Worm (Caenorhabditis elegans) whole organism, L4 larva: ENCODE results near the gene fbxa-75.

Source experiments
- R02D3.7 ChIP-seq: fragments of 150-350 bp; sonication (generic microtip); optimal IDR thresholded peaks from 3 replicates; lab custom pipeline; 2014; ENCODE audit warnings: missing biosample characterization, missing genetic modification characterization
- T26A8.4 ChIP-seq: fragments of 200-800 bp; sonication (Bioruptor generic); IDR thresholded peaks from 2 replicates; pipeline ENCODE4 v1.3.6; 2022; ENCODE audit warnings: missing genetic modification characterization, missing compliant biosample characterization
- Y105C5A.15 ChIP-seq: fragments of 200-800 bp; sonication (Bioruptor generic); IDR thresholded peaks from 2 replicates; pipeline ENCODE4 v1.3.6; 2022; ENCODE audit warnings: missing genetic modification characterization, missing compliant biosample characterization
- Y48G9A.11 ChIP-seq: fragments of 200-800 bp; sonication (Bioruptor generic); IDR thresholded peaks from 2 replicates; pipeline ENCODE4 v1.3.6; 2022; ENCODE audit warnings: missing genetic modification reagents, missing genetic modification characterization, missing compliant biosample characterization
- Y5F2A.4 ChIP-seq: fragments of 200-800 bp; sonication (Bioruptor generic); optimal IDR thresholded peaks from 2 replicates; lab custom pipeline; 2018; ENCODE audit warnings: mild to moderate bottlenecking, missing genetic modification characterization, missing compliant biosample characterization
- ZK337.2 ChIP-seq: fragments of 200-800 bp; sonication (Bioruptor generic); IDR thresholded peaks from 2 replicates; pipeline ENCODE4 v1.3.6; 2022; ENCODE audit warnings: missing genetic modification reagents, missing genetic modification characterization, missing compliant biosample characterization
- ZK546.5 ChIP-seq, 2 experiments: sonication (generic microtip); optimal IDR thresholded peaks; 2 replicates each; lab custom pipeline; 2017; ENCODE audit warnings: missing biosample characterization in 2 of 2, missing genetic modification characterization in 2 of 2
- aha-1 ChIP-seq: fragments of 150-350 bp; peaks from one replicate; lab custom pipeline; 2014; ENCODE audit warnings: missing biosample characterization, missing genetic modification characterization
- aly-2 ChIP-seq: sonication (generic microtip); optimal IDR thresholded peaks from 2 replicates; lab custom pipeline; 2018; ENCODE audit warnings: missing biosample characterization, missing genetic modification characterization
- ama-1 ChIP-seq: fragments of 150-350 bp; optimal IDR thresholded peaks from 2 replicates; lab custom pipeline; 2014; ENCODE audit warnings: inconsistent platforms, mixed read lengths
- arid-1 ChIP-seq: fragments of 200-800 bp; sonication (Bioruptor generic); conservative IDR thresholded peaks from 2 replicates; pipeline ENCODE4 v1.3.6; 2022; ENCODE audit warnings: missing genetic modification reagents, missing genetic modification characterization, missing compliant biosample characterization
- ceh-20 ChIP-seq: fragments of 200-800 bp; sonication (Bioruptor generic); IDR thresholded peaks from 2 replicates; pipeline ENCODE4 v1.3.6; 2022; ENCODE audit warnings: missing genetic modification reagents, missing genetic modification characterization, missing compliant biosample characterization
- ceh-28 ChIP-seq: fragments of 150-350 bp; optimal IDR thresholded peaks from 2 replicates; lab custom pipeline; 2014; ENCODE audit warnings: missing biosample characterization, missing genetic modification reagents, missing genetic modification characterization
- ces-1 ChIP-seq: fragments of 150-350 bp; sonication (generic microtip); optimal IDR thresholded peaks from 4 replicates; lab custom pipeline; 2014; ENCODE audit warnings: missing biosample characterization, missing genetic modification reagents, missing genetic modification characterization
- daf-12 ChIP-seq: fragments of 150-350 bp; optimal IDR thresholded peaks from 2 replicates; lab custom pipeline; 2014; ENCODE audit warnings: missing biosample characterization, missing genetic modification reagents, missing genetic modification characterization
- daf-16 ChIP-seq, 3 experiments: sonication (generic microtip); optimal IDR thresholded peaks; 2 replicates each; lab custom pipeline; 2016 to 2017; ENCODE audit warnings: missing genetic modification characterization in 3 of 3, missing genetic modification reagents in 3 of 3, mild to moderate bottlenecking in 2 of 3, missing compliant biosample characterization in 2 of 3, missing biosample characterization in 1 of 3, moderate library complexity in 1 of 3
- daf-8 ChIP-seq: fragments of 200-800 bp; sonication (Bioruptor generic); IDR thresholded peaks from 2 replicates; pipeline ENCODE4 v1.3.6; 2022; ENCODE audit warnings: missing genetic modification characterization, missing compliant biosample characterization
- dmd-6 ChIP-seq: fragments of 200-800 bp; sonication (Bioruptor generic); IDR thresholded peaks from 2 replicates; pipeline ENCODE4 v1.3.6; 2022; ENCODE audit warnings: missing genetic modification reagents, missing genetic modification characterization, missing compliant biosample characterization
- dmd-9 ChIP-seq: fragments of 200-800 bp; sonication (Bioruptor generic); IDR thresholded peaks from 2 replicates; pipeline ENCODE4 v1.3.6; 2022; ENCODE audit warnings: missing genetic modification reagents, missing genetic modification characterization, missing compliant biosample characterization
- dve-1 ChIP-seq: sonication (generic microtip); optimal IDR thresholded peaks from 2 replicates; lab custom pipeline; 2017; ENCODE audit warnings: antibody characterized with exemption, mild to moderate bottlenecking, missing genetic modification characterization, missing compliant biosample characterization; ENCODE audit not compliant: insufficient read depth
- egl-43 ChIP-seq: fragments of 200-800 bp; sonication (Bioruptor generic); IDR thresholded peaks from 2 replicates; pipeline ENCODE4 v1.3.6; 2022; ENCODE audit warnings: missing genetic modification reagents, missing genetic modification characterization, missing compliant biosample characterization
- fkh-10 ChIP-seq: fragments of 150-350 bp; optimal IDR thresholded peaks from 2 replicates; lab custom pipeline; 2014; ENCODE audit warnings: missing biosample characterization, missing genetic modification reagents, missing genetic modification characterization
- hif-1 ChIP-seq, 2 experiments: sonication (generic microtip); optimal IDR thresholded peaks; 2 replicates each; lab custom pipeline; 2016 to 2017; ENCODE audit warnings: missing compliant biosample characterization in 2 of 2, missing genetic modification characterization in 2 of 2, missing genetic modification reagents in 2 of 2, missing genotype in 2 of 2, mild to moderate bottlenecking in 1 of 2
- hlh-11 ChIP-seq: fragments of 200-800 bp; sonication (Bioruptor generic); optimal IDR thresholded peaks from 2 replicates; lab custom pipeline; 2018; ENCODE audit warnings: mild to moderate bottlenecking, missing genetic modification characterization, missing compliant biosample characterization
- jun-1 ChIP-seq: fragments of 150-350 bp; optimal IDR thresholded peaks from 2 replicates; lab custom pipeline; 2014; ENCODE audit warnings: missing biosample characterization, missing genetic modification reagents, missing genetic modification characterization
- lin-1 ChIP-seq: fragments of 200-800 bp; sonication (Bioruptor generic); IDR thresholded peaks from 2 replicates; pipeline ENCODE4 v1.3.6; 2022; ENCODE audit warnings: missing genetic modification reagents, missing genetic modification characterization, missing compliant biosample characterization
- lin-13 ChIP-seq: fragments of 150-350 bp; optimal IDR thresholded peaks from 2 replicates; lab custom pipeline; 2014; ENCODE audit warnings: missing biosample characterization, missing genetic modification reagents, missing genetic modification characterization
- lin-38 ChIP-seq: fragments of 200-800 bp; sonication (Bioruptor generic); IDR thresholded peaks from 2 replicates; pipeline ENCODE4 v1.3.6; 2022; ENCODE audit warnings: missing genetic modification reagents, missing genetic modification characterization, missing compliant biosample characterization
- lsy-2 ChIP-seq, 2 experiments: fragments of 150-350 bp in 1 of 2; sonication (generic microtip) in 1 of 2; optimal IDR thresholded peaks; 2 replicates each; lab custom pipeline; 2014 to 2017; ENCODE audit warnings: missing biosample characterization in 2 of 2, missing genetic modification characterization in 2 of 2
- nhr-10 ChIP-seq: fragments of 150-350 bp; optimal IDR thresholded peaks from 2 replicates; lab custom pipeline; 2014; ENCODE audit warnings: missing biosample characterization, missing genetic modification characterization
- nhr-237 ChIP-seq: sonication (generic microtip); optimal IDR thresholded peaks from 2 replicates; lab custom pipeline; 2017; ENCODE audit warnings: missing biosample characterization, missing genetic modification characterization
- nhr-28 ChIP-seq: fragments of 150-350 bp; optimal IDR thresholded peaks from 2 replicates; lab custom pipeline; 2014; ENCODE audit warnings: missing biosample characterization, missing genetic modification characterization
- nhr-77 ChIP-seq: fragments of 150-350 bp; optimal IDR thresholded peaks from 2 replicates; lab custom pipeline; 2014; ENCODE audit warnings: missing biosample characterization, missing genetic modification characterization
- pha-4 ChIP-seq, 2 experiments: fragments of 150-350 bp in 1 of 2; fragments of 200-800 bp in 1 of 2; sonication (Bioruptor generic) in 1 of 2; IDR thresholded peaks in 1 of 2; optimal IDR thresholded peaks in 1 of 2; 2 replicates each; pipeline versions ENCODE4 v1.3.6 to Lab custom; 2014 to 2022; ENCODE audit warnings: missing genetic modification characterization in 2 of 2, missing genetic modification reagents in 2 of 2, missing biosample characterization in 1 of 2, missing compliant biosample characterization in 1 of 2
- pqm-1 ChIP-seq: sonication (generic microtip); optimal IDR thresholded peaks from 2 replicates; lab custom pipeline; 2017; ENCODE audit warnings: missing biosample characterization, missing genetic modification characterization
- saeg-2 ChIP-seq: fragments of 200-800 bp; sonication (Bioruptor generic); IDR thresholded peaks from 2 replicates; pipeline ENCODE4 v1.3.6; 2022; ENCODE audit warnings: missing genetic modification reagents, missing genetic modification characterization, missing compliant biosample characterization
- set-16 ChIP-seq: fragments of 200-800 bp; sonication (Bioruptor generic); IDR thresholded peaks from 2 replicates; pipeline ENCODE4 v1.3.6; 2022; ENCODE audit warnings: missing genetic modification reagents, missing genetic modification characterization, missing compliant biosample characterization
- unc-62 ChIP-seq, 3 experiments: fragments of 150-350 bp in 1 of 3; sonication (generic microtip); optimal IDR thresholded peaks in 2 of 3; peaks in 1 of 3; 1 replicate in 1 of 3; 2 replicates in 2 of 3; lab custom pipeline; 2014 to 2017; ENCODE audit warnings: missing biosample characterization in 3 of 3, missing genetic modification characterization in 3 of 3, missing genetic modification reagents in 3 of 3, missing genotype in 1 of 3
- zag-1 ChIP-seq: fragments of 150-350 bp; optimal IDR thresholded peaks from 2 replicates; lab custom pipeline; 2014; ENCODE audit warnings: missing biosample characterization, missing genetic modification characterization
- zip-2 ChIP-seq: fragments of 150-350 bp; optimal IDR thresholded peaks from 2 replicates; lab custom pipeline; 2014; ENCODE audit warnings: missing biosample characterization, missing genetic modification characterization
- ztf-7 ChIP-seq: fragments of 150-350 bp; optimal IDR thresholded peaks from 2 replicates; lab custom pipeline; 2014; ENCODE audit warnings: missing biosample characterization, missing genetic modification characterization

The fbxa-75 gene

DNA sequence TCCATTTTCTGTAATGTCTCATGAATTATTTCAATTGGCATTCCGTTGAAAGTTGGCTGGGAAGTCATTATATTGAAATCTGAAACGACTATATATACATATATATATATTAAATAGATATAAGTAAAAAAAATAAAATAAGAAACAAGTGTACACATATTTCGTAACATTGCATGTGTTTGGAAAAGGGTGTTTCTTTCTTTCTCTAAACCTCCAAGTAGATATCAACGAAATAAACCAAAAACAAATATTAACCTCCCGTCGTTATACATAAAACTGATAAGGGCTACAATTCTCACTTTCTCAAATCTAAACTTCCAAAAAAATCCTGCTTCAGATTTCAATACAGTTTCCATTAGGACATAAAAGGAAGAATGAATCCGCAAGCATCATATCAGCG is 4.7 kb downstream of the fbxa-75 start, which contains the start of gene fbxa-79:
fbxa-79 (minus strand) TSS at position 86 of the 400 bp plus-strand sequence.
- TF ChIP-seq pqm-1 (tag; lab: Kevin White, UChicago) (peak; percentile 86), hlh-11 (peak; percentile 31), dve-1 (peak; percentile 38), unc-62 (GFP tag; optimal IDR thresholded peaks at IDR 0.05 in 1 of 2; lab: Kevin White, UChicago) (peak in 1 of 2 experiments; percentile 25), unc-62 (tag; optimal IDR thresholded peaks at IDR 0.05; lab: Kevin White, UChicago) (no peak), dmd-6 (GFP tag; lab: Robert Waterston, UW) (peak; percentile 22; the same call in 1 of the 2 replicates), Y5F2A.4 (no peak), nhr-28 (peak; percentile 78), saeg-2 (GFP tag; lab: Robert Waterston, UW) (no peak), T26A8.4 (GFP tag; lab: Robert Waterston, UW) (no peak), aha-1 (tag; lab: Kevin White, UChicago) (peak; percentile 1), ztf-7 (tag; lab: Kevin White, UChicago) (peak; percentile 66), daf-16 (GFP tag; optimal IDR thresholded peaks at IDR 0.05; lab: Kevin White, UChicago) (no peak), daf-16 (tag; optimal IDR thresholded peaks at IDR 0.05; lab: Kevin White, UChicago) (peak; percentile 71), zip-2 (tag; lab: Kevin White, UChicago) (peak; percentile 91)
- TF ChIP-seq, all 104 proteins: peak for 10

ce11 chrIII:1308887-1309286 is 5.4 kb downstream of the fbxa-75 start, which contains the start of gene Y82E9BL.12:
Gene Y82E9BL.12, plus strand, starts transcription at chrIII:1309187.
- TF ChIP-seq zag-1 (tag; lab: Kevin White, UChicago) (no peak), ceh-28 (no peak), lin-38 (GFP tag; lab: Robert Waterston, UW) (no peak), ces-1 (GFP tag; lab: Kevin White, UChicago) (no peak), pha-4 (GFP tag; IDR thresholded peaks at IDR 0.05; lab: Robert Waterston, UW) (no peak), pha-4 (tag; optimal IDR thresholded peaks at IDR 0.05; lab: Kevin White, UChicago) (no peak), nhr-10 (tag; lab: Kevin White, UChicago) (no peak), ZK546.5 (tag; optimal IDR thresholded peaks at IDR 0.05; lab: Kevin White, UChicago) (no peak), set-16 (no peak), ceh-20 (GFP tag; lab: Robert Waterston, UW) (no peak), nhr-77 (no peak), daf-8 (GFP tag; lab: Robert Waterston, UW) (no peak), fkh-10 (GFP tag; lab: Kevin White, UChicago) (no peak), ZK337.2 (GFP tag; lab: Robert Waterston, UW) (no peak), arid-1 (GFP tag; lab: Robert Waterston, UW) (no peak)

DNA sequence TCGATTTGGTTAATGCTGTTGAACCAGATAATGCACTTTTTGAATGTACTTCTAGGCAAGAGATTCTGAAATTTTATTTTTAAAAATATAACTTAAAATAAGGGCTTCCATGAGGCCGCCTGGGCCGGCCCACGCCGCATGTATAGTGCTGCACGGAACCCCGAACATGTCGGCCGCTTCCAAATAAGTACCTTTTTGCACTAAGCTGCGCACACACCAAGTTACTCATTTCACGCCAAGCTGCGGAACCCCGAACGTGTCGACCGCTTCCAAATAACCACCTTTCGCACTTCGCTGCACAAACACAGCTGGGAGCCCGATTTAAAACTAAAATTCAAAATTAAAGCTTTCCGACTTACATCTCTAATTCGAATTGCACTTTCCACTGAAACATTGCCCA is 7.9 kb downstream of the fbxa-75 start:
- TF ChIP-seq ces-1 (GFP tag; lab: Kevin White, UChicago) (no peak), lin-13 (no peak), ama-1 (lab: Kevin White, UChicago) (no peak), nhr-237 (tag; lab: Kevin White, UChicago) (no peak), jun-1 (tag; lab: Kevin White, UChicago) (no peak), Y48G9A.11 (GFP tag; lab: Robert Waterston, UW) (no peak), R02D3.7 (tag; lab: Kevin White, UChicago) (no peak), daf-12 (tag; lab: Kevin White, UChicago) (no peak), ceh-20 (GFP tag; lab: Robert Waterston, UW) (no peak), lin-1 (no peak), Y105C5A.15 (no peak), dmd-9 (no peak), aly-2 (tag; lab: Kevin White, UChicago) (no peak), lsy-2 (tag; optimal IDR thresholded peaks at IDR 0.05; lab: Kevin White, UChicago) (no peak), egl-43 (GFP tag; lab: Robert Waterston, UW) (no peak), hif-1 (tag; optimal IDR thresholded peaks at IDR 0.05; lab: Kevin White, UChicago) (no peak)
